Worm (Caenorhabditis elegans): Measurements from ENCODE around the gene F09G8.7.

ce11 chrIII:8303440-8303839, 35.3 kb upstream of the F09G8.7 start:
- no peak for TF ChIP-seq zip-5 (tag; optimal IDR thresholded peaks at IDR 0.05)
- no peak for TF ChIP-seq ceh-45 (GFP tag; IDR thresholded peaks at IDR 0.05)
- TF ChIP-seq ceh-18 (tag; optimal IDR thresholded peaks at IDR 0.05), result no peak
- TF ChIP-seq ama-1 (optimal IDR thresholded peaks at IDR 0.05), result no peak
- no peak for TF ChIP-seq unc-42 (tag; optimal IDR thresholded peaks at IDR 0.05)
- no peak for TF ChIP-seq unc-55 (GFP tag; optimal IDR thresholded peaks at IDR 0.05)
- no peak for TF ChIP-seq ahr-1 (tag; optimal IDR thresholded peaks at IDR 0.05)
